Worm (Caenorhabditis elegans) whole organism, L4 larva: ENCODE data around the gene C33F10.4.

Experiments
- daf-12 ChIP-seq: fragments of 150-350 bp; optimal IDR thresholded peaks from 2 replicates; lab custom pipeline; 2014; ENCODE audit warnings: missing biosample characterization, missing genetic modification reagents, missing genetic modification characterization
- dpl-1 ChIP-seq: fragments of 150-350 bp; optimal IDR thresholded peaks from 2 replicates; lab custom pipeline; 2014; ENCODE audit warnings: missing biosample characterization, missing genetic modification reagents, missing genetic modification characterization
- mdt-29 ChIP-seq: fragments of 200-800 bp; sonication (Bioruptor generic); IDR thresholded peaks from 2 replicates; pipeline ENCODE4 v1.3.6; 2022; ENCODE audit warnings: missing genetic modification reagents, missing genetic modification characterization, missing compliant biosample characterization
- nhr-237 ChIP-seq: sonication (generic microtip); optimal IDR thresholded peaks from 2 replicates; lab custom pipeline; 2017; ENCODE audit warnings: missing biosample characterization, missing genetic modification characterization
- nhr-76 ChIP-seq: fragments of 150-350 bp; optimal IDR thresholded peaks from 2 replicates; lab custom pipeline; 2014; ENCODE audit warnings: missing biosample characterization, missing genetic modification characterization
- pha-4 ChIP-seq, 2 experiments: fragments of 150-350 bp in 1 of 2; fragments of 200-800 bp in 1 of 2; sonication (Bioruptor generic) in 1 of 2; IDR thresholded peaks in 1 of 2; optimal IDR thresholded peaks in 1 of 2; 2 replicates each; pipeline versions ENCODE4 v1.3.6 to Lab custom; 2014 to 2022; ENCODE audit warnings: missing genetic modification characterization in 2 of 2, missing genetic modification reagents in 2 of 2, missing biosample characterization in 1 of 2, missing compliant biosample characterization in 1 of 2
- unc-62 ChIP-seq, 3 experiments: fragments of 150-350 bp in 1 of 3; sonication (generic microtip); optimal IDR thresholded peaks in 2 of 3; peaks in 1 of 3; 1 replicate in 1 of 3; 2 replicates in 2 of 3; lab custom pipeline; 2014 to 2017; ENCODE audit warnings: missing biosample characterization in 3 of 3, missing genetic modification characterization in 3 of 3, missing genetic modification reagents in 3 of 3, missing genotype in 1 of 3
- zag-1 ChIP-seq: fragments of 150-350 bp; optimal IDR thresholded peaks from 2 replicates; lab custom pipeline; 2014; ENCODE audit warnings: missing biosample characterization, missing genetic modification characterization
- zfp-3 ChIP-seq: fragments of 200-800 bp; sonication (Bioruptor generic); conservative IDR thresholded peaks from 2 replicates; pipeline ENCODE4 v1.3.6; 2022; ENCODE audit warnings: missing genetic modification reagents, missing genetic modification characterization, missing compliant biosample characterization

- TF ChIP-seq daf-12 (tag; lab: Kevin White, UChicago) (no peak), nhr-237 (no peak), dpl-1 (no peak), zfp-3 (GFP tag; lab: Robert Waterston, UW) (no peak), mdt-29 (GFP tag; lab: Robert Waterston, UW) (no peak), nhr-76 (no peak), zag-1 (tag; lab: Kevin White, UChicago) (no peak), pha-4 (GFP tag; IDR thresholded peaks at IDR 0.05; lab: Robert Waterston, UW) (no peak), pha-4 (tag; optimal IDR thresholded peaks at IDR 0.05; lab: Kevin White, UChicago) (no peak), unc-62 (GFP tag; optimal IDR thresholded peaks at IDR 0.05 in 1 of 2; lab: Kevin White, UChicago) (peak in 1 of 2 experiments; percentile 32), unc-62 (tag; optimal IDR thresholded peaks at IDR 0.05; lab: Kevin White, UChicago) (no peak)
Measured at ce11 chrII:4759835-4760234, 35.7 kb upstream of the C33F10.4 start.
